Worm (Caenorhabditis elegans): ENCODE measurements around the gene ugt-30.
A peak's percentile ranks its signal among the peaks of the same experiment; 100 is the strongest.
"Not testable (repeated sequence)": the region's sequence is repeated elsewhere in the genome, so short reads cannot be mapped to it uniquely, and the experiment has no call there.

Gene ugt-30

ce11 chrV:15133812-15134211 is 8.8 kb upstream of the ugt-30 start:
- TF ChIP-seq elt-2 (tag; optimal IDR thresholded peaks at IDR 0.05) (peak; percentile 62), R02D3.7 (tag; optimal IDR thresholded peaks at IDR 0.05) (no peak), pqm-1 (tag; optimal IDR thresholded peaks at IDR 0.05) (peak; percentile 47)

DNA sequence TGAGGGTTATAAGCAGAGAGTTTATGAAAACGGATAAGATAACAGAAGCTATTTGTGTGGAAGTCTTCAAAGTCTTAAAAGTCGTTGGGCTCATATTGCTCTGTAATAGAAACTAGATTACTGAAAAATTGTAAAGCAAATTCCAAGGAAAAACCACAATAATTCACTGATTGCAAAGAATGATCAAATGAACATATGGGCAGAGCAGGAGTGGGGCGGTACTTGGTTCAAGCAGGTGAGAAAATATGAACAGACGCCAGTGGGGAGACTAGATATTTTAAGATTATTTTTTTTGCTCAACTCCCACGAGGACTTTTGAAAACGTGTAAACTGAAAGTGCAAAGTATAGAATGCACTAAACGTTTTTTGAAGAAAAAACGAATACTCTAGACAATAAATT is 7.4 kb upstream of the ugt-30 start, which contains the start of gene str-171:
TSS of gene str-171 (minus strand) at position 101 of the 400 bp plus-strand sequence.
- no peak for TF ChIP-seq daf-12 (tag; optimal IDR thresholded peaks at IDR 0.05)
- no peak for TF ChIP-seq nhr-25 (tag; optimal IDR thresholded peaks at IDR 0.05)
- no peak for TF ChIP-seq nhr-11 (tag; optimal IDR thresholded peaks at IDR 0.05)
- no peak for TF ChIP-seq zag-1 (tag; optimal IDR thresholded peaks at IDR 0.05)

- no peak for TF ChIP-seq sea-2 (GFP tag; optimal IDR thresholded peaks at IDR 0.05)
- TF ChIP-seq nhr-76 (tag; optimal IDR thresholded peaks at IDR 0.05): no peak
- no peak for TF ChIP-seq nhr-77 (tag; optimal IDR thresholded peaks at IDR 0.05)
- no peak for TF ChIP-seq egl-27 (tag; optimal IDR thresholded peaks at IDR 0.05)
- TF ChIP-seq skn-1 (tag; optimal IDR thresholded peaks at IDR 0.05): no peak
- TF ChIP-seq nhr-12 (tag; optimal IDR thresholded peaks at IDR 0.05): no peak
- TF ChIP-seq pqm-1 (tag; optimal IDR thresholded peaks at IDR 0.05): no peak
- no peak for TF ChIP-seq zag-1 (tag; optimal IDR thresholded peaks at IDR 0.05)
- TF ChIP-seq lsy-12 (tag; optimal IDR thresholded peaks at IDR 0.05): no peak
- TF ChIP-seq ZK546.5 (tag; optimal IDR thresholded peaks at IDR 0.05): no peak
- no peak for TF ChIP-seq ceh-16 (tag; optimal IDR thresholded peaks at IDR 0.05)
- no peak for TF ChIP-seq eor-1 (tag; optimal IDR thresholded peaks at IDR 0.05)
- no peak for TF ChIP-seq snpc-4 (tag; optimal IDR thresholded peaks at IDR 0.05)
- TF ChIP-seq mdl-1 (tag; optimal IDR thresholded peaks at IDR 0.05): no peak
- TF ChIP-seq R02D3.7 (tag; optimal IDR thresholded peaks at IDR 0.05): no peak
- TF ChIP-seq ama-1 (optimal IDR thresholded peaks at IDR 0.05): no peak
- no peak for TF ChIP-seq unc-39 (tag; optimal IDR thresholded peaks at IDR 0.05)
These were observed 2.9 kb upstream of the ugt-30 start, which contains the start of gene srr-7 for ce11 chrV:15127955-15128354. Gene srr-7, plus strand, starts transcription at chrV:15128255.

ce11 chrV:15127413-15127812 is 2.4 kb upstream of the ugt-30 start, which contains the start of gene srj-27:
Gene srj-27, minus strand, starts transcription at chrV:15127513.
- TF ChIP-seq pqm-1 (tag; optimal IDR thresholded peaks at IDR 0.05): no peak
- no peak for TF ChIP-seq nhr-76 (tag; optimal IDR thresholded peaks at IDR 0.05)
- no peak for TF ChIP-seq elt-2 (tag; optimal IDR thresholded peaks at IDR 0.05)
- no peak for TF ChIP-seq sea-2 (GFP tag; optimal IDR thresholded peaks at IDR 0.05)
- TF ChIP-seq eor-1 (tag; optimal IDR thresholded peaks at IDR 0.05): no peak
- no peak for TF ChIP-seq tbx-2 (tag; optimal IDR thresholded peaks at IDR 0.05)
- TF ChIP-seq nhr-11 (tag; optimal IDR thresholded peaks at IDR 0.05): no peak
- TF ChIP-seq nhr-43 (tag; optimal IDR thresholded peaks at IDR 0.05; ENCODE audit: poor library complexity, severe bottlenecking): no peak
- no peak for TF ChIP-seq nhr-23 (tag; optimal IDR thresholded peaks at IDR 0.05)
- TF ChIP-seq ceh-28 (tag; optimal IDR thresholded peaks at IDR 0.05): no peak
- TF ChIP-seq egl-27 (tag; optimal IDR thresholded peaks at IDR 0.05): no peak
- no peak for TF ChIP-seq unc-39 (tag; optimal IDR thresholded peaks at IDR 0.05)
- TF ChIP-seq elt-1 (tag; optimal IDR thresholded peaks at IDR 0.05): no peak
- TF ChIP-seq mml-1 (tag; optimal IDR thresholded peaks at IDR 0.05): no peak
- no peak for TF ChIP-seq ceh-82 (tag; optimal IDR thresholded peaks at IDR 0.05)
- TF ChIP-seq ceh-16 (tag; optimal IDR thresholded peaks at IDR 0.05): no peak
- TF ChIP-seq nhr-25 (tag; optimal IDR thresholded peaks at IDR 0.05): no peak
- TF ChIP-seq ceh-9 (tag; optimal IDR thresholded peaks at IDR 0.05): no peak
- no peak for TF ChIP-seq skn-1 (tag; optimal IDR thresholded peaks at IDR 0.05)
- TF ChIP-seq lsy-12 (tag; optimal IDR thresholded peaks at IDR 0.05): no peak

ce11 chrV:15119517-15119916 is 5.5 kb downstream of the ugt-30 start, which contains the start of gene flor-1:
Gene flor-1, minus strand, starts transcription at chrV:15119617.
- TF ChIP-seq unc-62 (GFP tag; optimal IDR thresholded peaks at IDR 0.05): no peak

DNA sequence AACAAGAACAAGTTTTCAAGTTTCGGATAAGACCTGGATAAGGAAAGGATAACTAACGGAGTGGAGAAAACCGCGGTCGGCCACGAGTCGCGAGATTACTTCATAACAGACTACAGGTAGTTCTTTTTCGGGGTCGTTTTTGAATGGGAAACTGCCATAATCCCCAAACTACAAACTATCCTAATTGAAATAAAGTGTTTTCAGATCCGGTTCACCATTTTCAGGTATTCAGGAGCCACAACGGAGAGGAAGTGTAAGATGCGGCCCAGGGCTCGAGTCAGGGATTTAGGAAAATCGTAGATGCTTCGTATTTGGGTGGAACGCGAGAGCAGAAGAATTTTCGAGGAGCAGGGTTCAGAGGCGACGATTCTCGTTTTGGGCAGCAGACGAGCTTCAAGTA is 9.1 kb downstream of the ugt-30 start, which contains the start of gene T01G5.8:
TSS of gene T01G5.8 (plus strand) at position 301 of the 400 bp plus-strand sequence.
- TF ChIP-seq egl-5 (tag; optimal IDR thresholded peaks at IDR 0.05); nhr-67 (tag; optimal IDR thresholded peaks at IDR 0.05); sea-2 (GFP tag; optimal IDR thresholded peaks at IDR 0.05): not testable (repeated sequence)

All from whole organism, L3 larva.